Fruit fly (Drosophila melanogaster) whole organism, pupa: ENCODE data around the gene Sqor.

ENCODE experiments used
- CG10348 ChIP-seq: fragments of 200-800 bp; sonication (Bioruptor generic); IDR thresholded peaks from 2 replicates; pipeline ENCODE4 v1.3.6; 2022; ENCODE audit warnings: missing biosample characterization, missing genetic modification characterization
- CG12605 ChIP-seq: fragments of 200-800 bp; sonication (Bioruptor generic); IDR thresholded peaks from 2 replicates; pipeline ENCODE4 v1.3.6; 2022; ENCODE audit warnings: missing biosample characterization, missing genetic modification characterization
- CG13204 ChIP-seq: fragments of 200-800 bp; sonication (Bioruptor generic); optimal IDR thresholded peaks from 2 replicates; lab custom pipeline; 2018; ENCODE audit warnings: missing biosample characterization, mild to moderate bottlenecking, missing genetic modification characterization, moderate library complexity
- CG14655 ChIP-seq: fragments of 200-800 bp; sonication (Bioruptor generic); optimal IDR thresholded peaks from 3 replicates; lab custom pipeline; 2017; ENCODE audit warnings: mild to moderate bottlenecking, missing biosample characterization, missing genetic modification reagents, missing genetic modification characterization
- CG15710 ChIP-seq: fragments of 200-800 bp; sonication (Bioruptor generic); optimal IDR thresholded peaks from 2 replicates; lab custom pipeline; 2018; ENCODE audit warnings: missing biosample characterization, mild to moderate bottlenecking, missing genetic modification characterization, moderate library complexity
- CG17806 ChIP-seq: fragments of 200-800 bp; sonication (Bioruptor generic); optimal IDR thresholded peaks from 2 replicates; lab custom pipeline; 2018; ENCODE audit warnings: missing biosample characterization, mild to moderate bottlenecking, missing genetic modification characterization, moderate library complexity
- CG32121 ChIP-seq: fragments of 200-800 bp; sonication (Bioruptor generic); IDR thresholded peaks from 2 replicates; pipeline ENCODE4 v1.3.6; 2022; ENCODE audit warnings: missing biosample characterization, missing genetic modification characterization
- CG34367 ChIP-seq: fragments of 200-800 bp; sonication (Bioruptor generic); optimal IDR thresholded peaks from 2 replicates; lab custom pipeline; 2018; ENCODE audit warnings: missing biosample characterization, mild to moderate bottlenecking, missing genetic modification characterization
- CG4496 ChIP-seq: fragments of 200-800 bp; sonication (Bioruptor generic); IDR thresholded peaks from 3 replicates; pipeline ENCODE4 v1.3.6; 2022; ENCODE audit warnings: missing biosample characterization, missing genetic modification characterization
- CG8159 ChIP-seq: fragments of 200-800 bp; sonication (Bioruptor generic); optimal IDR thresholded peaks from 3 replicates; lab custom pipeline; 2018; ENCODE audit warnings: missing biosample characterization, mild to moderate bottlenecking, missing genetic modification characterization, moderate library complexity
- CG8301 ChIP-seq: fragments of 200-800 bp; sonication (Bioruptor generic); optimal IDR thresholded peaks from 2 replicates; lab custom pipeline; 2018; ENCODE audit warnings: missing biosample characterization, mild to moderate bottlenecking, missing genetic modification characterization
- CG9948 ChIP-seq: fragments of 200-800 bp; sonication (Bioruptor generic); optimal IDR thresholded peaks from 2 replicates; lab custom pipeline; 2018; ENCODE audit warnings: missing biosample characterization, mild to moderate bottlenecking, missing genetic modification characterization, moderate library complexity
- D1 ChIP-seq: fragments of 200-800 bp; sonication (Bioruptor generic); optimal IDR thresholded peaks from 2 replicates; lab custom pipeline; 2018; ENCODE audit warnings: missing biosample characterization, mild to moderate bottlenecking, missing genetic modification characterization, moderate library complexity
- EcR ChIP-seq: fragments of 200-800 bp; sonication (Bioruptor generic); optimal IDR thresholded peaks from 3 replicates; lab custom pipeline; 2019; ENCODE audit warnings: missing biosample characterization, missing genetic modification characterization, mild to moderate bottlenecking, moderate library complexity, missing genetic modification reagents
- Ets98B ChIP-seq: fragments of 200-800 bp; sonication (Bioruptor generic); IDR thresholded peaks from 2 replicates; pipeline ENCODE4 v1.3.6; 2022; ENCODE audit warnings: missing biosample characterization, missing genetic modification characterization
- Pif1A ChIP-seq: fragments of 200-800 bp; sonication (Bioruptor generic); optimal IDR thresholded peaks from 3 replicates; lab custom pipeline; 2016; ENCODE audit warnings: missing biosample characterization, missing genetic modification characterization
- Pif1B ChIP-seq: fragments of 200-800 bp; sonication (Bioruptor generic); optimal IDR thresholded peaks from 3 replicates; lab custom pipeline; 2016; ENCODE audit warnings: missing biosample characterization, missing genetic modification characterization
- Snoo ChIP-seq: fragments of 200-800 bp; sonication (Bioruptor generic); optimal IDR thresholded peaks from 3 replicates; lab custom pipeline; 2017; ENCODE audit warnings: missing biosample characterization, mild to moderate bottlenecking, missing genetic modification characterization, inconsistent platforms
- fd96Ca ChIP-seq: fragments of 200-800 bp; sonication (Bioruptor generic); IDR thresholded peaks from 3 replicates; pipeline ENCODE4 v1.3.6; 2022; ENCODE audit warnings: missing biosample characterization, missing genetic modification characterization
- gl ChIP-seq: fragments of 200-800 bp; sonication (Bioruptor generic); optimal IDR thresholded peaks from 2 replicates; lab custom pipeline; 2018; ENCODE audit warnings: missing biosample characterization, mild to moderate bottlenecking, missing genetic modification characterization
- rn ChIP-seq: fragments of 200-800 bp; sonication (Bioruptor generic); IDR thresholded peaks from 2 replicates; pipeline ENCODE4 v1.3.6; 2022; ENCODE audit warnings: missing biosample characterization, missing genetic modification characterization

The Sqor gene

DNA sequence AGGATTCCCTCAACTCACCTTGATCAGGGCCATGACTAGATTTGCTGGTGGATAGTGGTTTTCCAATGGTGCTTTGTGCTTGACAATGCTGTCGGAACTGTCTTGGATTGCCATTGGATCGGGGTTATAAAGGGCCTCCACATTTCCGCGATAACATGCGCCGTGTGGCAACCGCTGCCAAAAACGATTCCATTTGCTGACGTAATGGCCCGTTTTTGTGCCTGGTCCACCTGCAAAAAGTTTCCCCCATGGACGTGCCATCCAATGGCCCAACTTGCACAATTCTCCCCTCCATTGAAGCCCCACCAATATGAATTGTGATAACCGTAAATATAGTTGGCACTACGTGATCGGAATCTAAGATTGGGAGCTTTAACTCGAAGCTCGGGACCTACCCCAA lies 28.5 kb upstream of the Sqor start, which contains the start of gene Cpr64Ab:
Cpr64Ab (minus strand) TSS at position 101 of the 400 bp plus-strand sequence.
- TF ChIP-seq CG8159 (tag; lab: Kevin White, UChicago) (no peak), fd96Ca (GFP tag; lab: Robert Waterston, UW) (no peak), CG9948 (tag; lab: Kevin White, UChicago) (no peak), CG12605 (GFP tag; lab: Robert Waterston, UW) (no peak), CG13204 (GFP tag; lab: Kevin White, UChicago) (no peak), CG32121 (no peak)

dm6 chr3L:4212815-4213214 lies 27.2 kb upstream of the Sqor start, which contains the start of gene Cpr64Ac:
Gene Cpr64Ac (minus strand): TSS chr3L:4212915.
- TF ChIP-seq CG8301 (tag; lab: Kevin White, UChicago), result no peak
- TF ChIP-seq CG8159 (tag; lab: Kevin White, UChicago), result no peak
- no peak for TF ChIP-seq CG13204 (GFP tag; lab: Kevin White, UChicago)
- TF ChIP-seq D1, result no peak
- TF ChIP-seq gl (tag; lab: Kevin White, UChicago), result no peak
- TF ChIP-seq CG10348, result no peak
- TF ChIP-seq CG4496 (GFP tag; lab: Robert Waterston, UW), result no peak
- TF ChIP-seq CG15710, result no peak
- no peak for TF ChIP-seq CG14655 (GFP tag; lab: Kevin White, UChicago)
- no peak for TF ChIP-seq CG9948 (tag; lab: Kevin White, UChicago)
- TF ChIP-seq EcR (GFP tag; lab: Kevin White, UChicago), result no peak
- no peak for TF ChIP-seq Snoo
- TF ChIP-seq CG32121, result no peak
- TF ChIP-seq Pif1B (GFP tag; lab: Kevin White, UChicago), result no peak
- no peak for TF ChIP-seq CG17806
- no peak for TF ChIP-seq rn (GFP tag; lab: Robert Waterston, UW)
- no peak for TF ChIP-seq Pif1A
- TF ChIP-seq Ets98B (GFP tag; lab: Robert Waterston, UW), result no peak

DNA sequence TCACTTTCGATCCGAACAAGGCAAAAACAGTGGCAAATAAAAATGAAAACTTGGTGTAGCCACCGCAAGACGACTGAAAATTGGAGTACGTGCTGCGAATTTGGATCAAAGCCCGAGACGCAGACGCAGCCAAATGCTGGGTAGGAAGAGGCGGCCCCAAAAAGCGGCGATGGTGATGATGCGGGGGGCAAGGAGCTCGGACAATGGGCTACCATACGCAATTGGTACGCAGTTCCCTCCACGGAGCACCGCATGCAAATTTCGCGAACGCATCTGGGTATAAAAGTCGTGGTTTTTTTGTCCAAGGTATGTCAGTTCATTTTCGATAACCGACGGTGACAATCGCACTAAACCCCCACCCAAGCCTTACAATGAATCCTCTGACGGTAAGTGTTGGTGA lies 24.9 kb upstream of the Sqor start, which contains the start of gene Cpr64Ad:
Cpr64Ad (plus strand) TSS at position 301 of the 400 bp plus-strand sequence.
- TF ChIP-seq CG9948 (tag; lab: Kevin White, UChicago), result no peak
- no peak for TF ChIP-seq CG34367 (tag; lab: Kevin White, UChicago)
- no peak for TF ChIP-seq Snoo
- TF ChIP-seq CG13204 (GFP tag; lab: Kevin White, UChicago), result no peak
- no peak for TF ChIP-seq CG17806
- TF ChIP-seq CG4496 (GFP tag; lab: Robert Waterston, UW), result no peak
- TF ChIP-seq CG8159 (tag; lab: Kevin White, UChicago), result no peak
- TF ChIP-seq CG8301 (tag; lab: Kevin White, UChicago), result no peak
- no peak for TF ChIP-seq CG14655 (GFP tag; lab: Kevin White, UChicago)
- no peak for TF ChIP-seq gl (tag; lab: Kevin White, UChicago)
- no peak for TF ChIP-seq CG32121
- TF ChIP-seq Ets98B (GFP tag; lab: Robert Waterston, UW), result no peak
- no peak for TF ChIP-seq fd96Ca (GFP tag; lab: Robert Waterston, UW)
- no peak for TF ChIP-seq CG12605 (GFP tag; lab: Robert Waterston, UW)
- TF ChIP-seq D1, result no peak
- TF ChIP-seq CG15710, result no peak

dm6 chr3L:4219291-4220228 lies 20.4 kb upstream of the Sqor start:
- no peak for TF ChIP-seq gl (tag; lab: Kevin White, UChicago)
- TF ChIP-seq CG32121, result 0 out of 2 replicates have a peak, but pooled peaks have one; percentile 12
- TF ChIP-seq CG4496 (GFP tag; lab: Robert Waterston, UW), result peak; percentile 37; the same call in 1 of the 3 replicates
- no peak for TF ChIP-seq EcR (GFP tag; lab: Kevin White, UChicago)
- no peak for TF ChIP-seq CG10348
- peak; percentile 21; the same call in 1 of the 2 replicates for TF ChIP-seq Ets98B (GFP tag; lab: Robert Waterston, UW)

DNA sequence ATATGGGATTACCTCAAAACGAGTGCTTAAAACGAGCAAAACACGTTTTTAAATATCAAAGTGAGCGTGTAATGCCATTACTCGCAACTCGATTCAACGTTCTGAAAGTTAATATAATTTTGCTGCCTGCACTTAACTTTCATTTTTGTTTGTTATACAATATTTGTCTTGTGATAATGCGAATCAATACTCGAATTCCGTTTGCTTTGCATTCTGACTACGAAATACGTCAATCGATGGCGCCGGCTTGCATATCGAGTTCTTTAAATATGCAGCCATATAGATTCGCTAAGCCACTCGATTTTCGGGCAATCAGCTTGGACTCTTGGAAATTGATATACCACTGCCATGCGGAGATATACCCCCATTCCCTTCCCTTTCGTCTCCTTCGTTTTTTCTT lies 19.3 kb upstream of the Sqor start:
- no peak for TF ChIP-seq rn (GFP tag; lab: Robert Waterston, UW)
- no peak for TF ChIP-seq Pif1B (GFP tag; lab: Kevin White, UChicago)
- no peak for TF ChIP-seq CG15710
- no peak for TF ChIP-seq D1
- no peak for TF ChIP-seq CG8159 (tag; lab: Kevin White, UChicago)
- no peak for TF ChIP-seq CG12605 (GFP tag; lab: Robert Waterston, UW)
- TF ChIP-seq Ets98B (GFP tag; lab: Robert Waterston, UW), result no peak
- TF ChIP-seq CG4496 (GFP tag; lab: Robert Waterston, UW), result no peak
- no peak for TF ChIP-seq CG32121
- no peak for TF ChIP-seq Pif1A
- TF ChIP-seq CG9948 (tag; lab: Kevin White, UChicago), result no peak
- no peak for TF ChIP-seq Snoo
- TF ChIP-seq EcR (GFP tag; lab: Kevin White, UChicago), result no peak
- no peak for TF ChIP-seq fd96Ca (GFP tag; lab: Robert Waterston, UW)
- TF ChIP-seq CG13204 (GFP tag; lab: Kevin White, UChicago), result no peak
- no peak for TF ChIP-seq CG14655 (GFP tag; lab: Kevin White, UChicago)
- TF ChIP-seq, all 21 proteins: peak for 0
